Fruit fly (Drosophila melanogaster) whole organism, adult: ENCODE results near the gene elg1.

Experiments used
- CG11617 ChIP-seq: fragments of 200-800 bp; sonication (Bioruptor generic); optimal IDR thresholded peaks from 2 replicates; lab custom pipeline; 2017; ENCODE audit warnings: mild to moderate bottlenecking, missing biosample characterization, missing genetic modification reagents, missing genetic modification characterization
- CG12768 ChIP-seq: fragments of 200-800 bp; sonication (Bioruptor generic); optimal IDR thresholded peaks from 2 replicates; lab custom pipeline; 2017; ENCODE audit warnings: missing biosample characterization, missing genetic modification characterization, mild to moderate bottlenecking, moderate library complexity, missing genetic modification reagents
- CG14711 ChIP-seq: fragments of 200-800 bp; sonication (Bioruptor generic); optimal IDR thresholded peaks from 2 replicates; lab custom pipeline; 2018; ENCODE audit warnings: missing biosample characterization, mild to moderate bottlenecking, missing genetic modification characterization, moderate library complexity
- CG1620 ChIP-seq: fragments of 200-800 bp; sonication (Bioruptor generic); optimal IDR thresholded peaks from 2 replicates; lab custom pipeline; 2016; ENCODE audit warnings: missing biosample characterization, missing genetic modification characterization
- CG33017 ChIP-seq: fragments of 200-800 bp; sonication (Bioruptor generic); optimal IDR thresholded peaks from 2 replicates; lab custom pipeline; 2018; ENCODE audit warnings: missing biosample characterization, mild to moderate bottlenecking, missing genetic modification characterization, moderate library complexity
- CG5204 ChIP-seq: fragments of 200-800 bp; sonication (Bioruptor generic); optimal IDR thresholded peaks from 2 replicates; lab custom pipeline; 2016; ENCODE audit warnings: missing biosample characterization, missing genetic modification characterization
- CG7045 ChIP-seq: fragments of 200-800 bp; sonication (Bioruptor generic); optimal IDR thresholded peaks from 2 replicates; lab custom pipeline; 2017; ENCODE audit warnings: missing biosample characterization, mild to moderate bottlenecking, missing genetic modification characterization
- CG7101 ChIP-seq: fragments of 200-800 bp; sonication (Bioruptor generic); optimal IDR thresholded peaks from 2 replicates; lab custom pipeline; 2018; ENCODE audit warnings: missing biosample characterization, mild to moderate bottlenecking, missing genetic modification characterization, moderate library complexity
- Clk ChIP-seq: fragments of 200-800 bp; sonication (Bioruptor generic); optimal IDR thresholded peaks from 2 replicates; lab custom pipeline; 2017; ENCODE audit warnings: missing biosample characterization, missing genetic modification characterization
- Crg-1 ChIP-seq: fragments of 200-800 bp; sonication (Bioruptor generic); optimal IDR thresholded peaks from 2 replicates; lab custom pipeline; 2016; ENCODE audit warnings: missing biosample characterization, missing genetic modification characterization
- Hr96 ChIP-seq: fragments of 200-800 bp; sonication (Bioruptor generic); optimal IDR thresholded peaks from 2 replicates; lab custom pipeline; 2016; ENCODE audit warnings: missing biosample characterization, missing genetic modification characterization
- Mnt ChIP-seq: fragments of 200-800 bp; sonication (Bioruptor generic); optimal IDR thresholded peaks from 2 replicates; lab custom pipeline; 2016; ENCODE audit warnings: missing biosample characterization, mild to moderate bottlenecking, missing genetic modification characterization
- bab1 ChIP-seq: fragments of 200-800 bp; sonication (Bioruptor generic); optimal IDR thresholded peaks from 3 replicates; lab custom pipeline; 2019; ENCODE audit warnings: missing biosample characterization, mild to moderate bottlenecking, missing genetic modification characterization, moderate library complexity
- cic ChIP-seq: fragments of 200-800 bp; sonication (Bioruptor generic); optimal IDR thresholded peaks from 2 replicates; lab custom pipeline; 2017; ENCODE audit warnings: missing biosample characterization, mild to moderate bottlenecking, missing genetic modification characterization, moderate library complexity
- cnc ChIP-seq, 2 experiments: fragments of >200 bp; optimal IDR thresholded peaks; 2 replicates each; lab custom pipeline; 2017
- kay ChIP-seq: fragments of 200-800 bp; sonication (Bioruptor generic); peaks from one replicate; lab custom pipeline; 2016; ENCODE audit warnings: missing biosample characterization, missing genetic modification characterization, borderline replicate concordance
- ovo ChIP-seq: fragments of 200-800 bp; sonication (Bioruptor generic); optimal IDR thresholded peaks from 2 replicates; lab custom pipeline; 2016; ENCODE audit warnings: missing biosample characterization, missing genetic modification characterization
- pad ChIP-seq: fragments of 200-800 bp; sonication (Bioruptor generic); optimal IDR thresholded peaks from 3 replicates; lab custom pipeline; 2017; ENCODE audit warnings: missing biosample characterization, missing genetic modification characterization, mild to moderate bottlenecking, moderate library complexity, missing genetic modification reagents
- tj ChIP-seq: fragments of 200-800 bp; sonication (Bioruptor generic); optimal IDR thresholded peaks from 3 replicates; lab custom pipeline; 2017; ENCODE audit warnings: missing biosample characterization, mild to moderate bottlenecking, missing genetic modification characterization, moderate library complexity
- toe ChIP-seq: fragments of 200-800 bp; sonication (Bioruptor generic); optimal IDR thresholded peaks from 2 replicates; lab custom pipeline; 2016; ENCODE audit warnings: missing biosample characterization, missing genetic modification characterization

Gene elg1

dm6 chr3L:16156788-16157208, 25.0 kb downstream of the elg1 start:
- TF ChIP-seq cic (GFP tag; lab: Kevin White, UChicago), result peak; percentile 66
- TF ChIP-seq CG33017 (tag; lab: Kevin White, UChicago), result no peak
- no peak for TF ChIP-seq pad (GFP tag; lab: Kevin White, UChicago)
- peak; percentile 12 for TF ChIP-seq CG12768 (GFP tag; lab: Kevin White, UChicago)
- peak; percentile 86 for TF ChIP-seq Mnt (GFP tag; lab: Kevin White, UChicago)
- no peak for TF ChIP-seq CG11617 (GFP tag; lab: Kevin White, UChicago)

dm6 chr3L:16157251-16158190, 25.7 kb downstream of the elg1 start:
- TF ChIP-seq tj (GFP tag; lab: Kevin White, UChicago), result no peak
- no peak for TF ChIP-seq ovo (GFP tag; lab: Kevin White, UChicago)
- TF ChIP-seq CG33017 (tag; lab: Kevin White, UChicago), result no peak
- no peak for TF ChIP-seq pad (GFP tag; lab: Kevin White, UChicago)
- TF ChIP-seq bab1 (GFP tag; lab: Kevin White, UChicago), result no peak
- TF ChIP-seq cnc (optimal IDR thresholded peaks at IDR 0.05; lab: Kevin White, UChicago), result no peak
- TF ChIP-seq Mnt (GFP tag; lab: Kevin White, UChicago), result no peak
- TF ChIP-seq kay (GFP tag; lab: Kevin White, UChicago), result no peak
- TF ChIP-seq CG1620, result no peak
- TF ChIP-seq Hr96, result no peak
- TF ChIP-seq toe (GFP tag; lab: Kevin White, UChicago), result no peak
- no peak for TF ChIP-seq CG12768 (GFP tag; lab: Kevin White, UChicago)
- no peak for TF ChIP-seq Crg-1 (GFP tag; lab: Kevin White, UChicago)
- TF ChIP-seq CG7045 (GFP tag; lab: Kevin White, UChicago), result no peak
- no peak for TF ChIP-seq CG14711 (tag; lab: Kevin White, UChicago)
- TF ChIP-seq CG11617 (GFP tag; lab: Kevin White, UChicago), result no peak
- TF ChIP-seq cic (GFP tag; lab: Kevin White, UChicago), result no peak

dm6 chr3L:16158322-16158721, 26.5 kb downstream of the elg1 start:
- peak; percentile 0 to 62 for TF ChIP-seq cnc (optimal IDR thresholded peaks at IDR 0.05; lab: Kevin White, UChicago)
- TF ChIP-seq CG7045 (GFP tag; lab: Kevin White, UChicago), result no peak
- no peak for TF ChIP-seq tj (GFP tag; lab: Kevin White, UChicago)
- TF ChIP-seq Hr96, result no peak
- no peak for TF ChIP-seq ovo (GFP tag; lab: Kevin White, UChicago)
- peak; percentile 50 for TF ChIP-seq cic (GFP tag; lab: Kevin White, UChicago)

dm6 chr3L:16159161-16160072, 27.6 kb downstream of the elg1 start:
- no peak for TF ChIP-seq CG14711 (tag; lab: Kevin White, UChicago)
- TF ChIP-seq cic (GFP tag; lab: Kevin White, UChicago), result peak; percentile 19
- TF ChIP-seq CG11617 (GFP tag; lab: Kevin White, UChicago), result no peak
- TF ChIP-seq CG7045 (GFP tag; lab: Kevin White, UChicago), result no peak
- peak; percentile 48 for TF ChIP-seq CG12768 (GFP tag; lab: Kevin White, UChicago)
- no peak for TF ChIP-seq pad (GFP tag; lab: Kevin White, UChicago)
- no peak for TF ChIP-seq CG7101 (tag; lab: Kevin White, UChicago)
- peak; percentile 94 for TF ChIP-seq kay (GFP tag; lab: Kevin White, UChicago)
- no peak for TF ChIP-seq bab1 (GFP tag; lab: Kevin White, UChicago)

dm6 chr3L:16160073-16160398, 28.2 kb downstream of the elg1 start:
- TF ChIP-seq CG7101 (tag; lab: Kevin White, UChicago) (no peak), ovo (GFP tag; lab: Kevin White, UChicago) (no peak), CG33017 (tag; lab: Kevin White, UChicago) (no peak), bab1 (GFP tag; lab: Kevin White, UChicago) (no peak), CG11617 (GFP tag; lab: Kevin White, UChicago) (no peak), cnc (optimal IDR thresholded peaks at IDR 0.05; lab: Kevin White, UChicago) (no peak), Clk (no peak), cic (GFP tag; lab: Kevin White, UChicago) (no peak), Crg-1 (GFP tag; lab: Kevin White, UChicago) (no peak), CG5204 (GFP tag; lab: Kevin White, UChicago) (peak; percentile 27), pad (GFP tag; lab: Kevin White, UChicago) (no peak), CG14711 (tag; lab: Kevin White, UChicago) (peak; percentile 9), CG7045 (GFP tag; lab: Kevin White, UChicago) (no peak)
